Fruit fly (Drosophila melanogaster): ENCODE measurements around the gene CG5984.

The CG5984 gene

dm6 chr3R:27272233-27272632 is 24.4 kb upstream of the CG5984 start:
- no peak for TF ChIP-seq CTCF (optimal IDR thresholded peaks at IDR 0.05)
- no peak for TF ChIP-seq CG8478 (optimal IDR thresholded peaks at IDR 0.05)

DNA sequence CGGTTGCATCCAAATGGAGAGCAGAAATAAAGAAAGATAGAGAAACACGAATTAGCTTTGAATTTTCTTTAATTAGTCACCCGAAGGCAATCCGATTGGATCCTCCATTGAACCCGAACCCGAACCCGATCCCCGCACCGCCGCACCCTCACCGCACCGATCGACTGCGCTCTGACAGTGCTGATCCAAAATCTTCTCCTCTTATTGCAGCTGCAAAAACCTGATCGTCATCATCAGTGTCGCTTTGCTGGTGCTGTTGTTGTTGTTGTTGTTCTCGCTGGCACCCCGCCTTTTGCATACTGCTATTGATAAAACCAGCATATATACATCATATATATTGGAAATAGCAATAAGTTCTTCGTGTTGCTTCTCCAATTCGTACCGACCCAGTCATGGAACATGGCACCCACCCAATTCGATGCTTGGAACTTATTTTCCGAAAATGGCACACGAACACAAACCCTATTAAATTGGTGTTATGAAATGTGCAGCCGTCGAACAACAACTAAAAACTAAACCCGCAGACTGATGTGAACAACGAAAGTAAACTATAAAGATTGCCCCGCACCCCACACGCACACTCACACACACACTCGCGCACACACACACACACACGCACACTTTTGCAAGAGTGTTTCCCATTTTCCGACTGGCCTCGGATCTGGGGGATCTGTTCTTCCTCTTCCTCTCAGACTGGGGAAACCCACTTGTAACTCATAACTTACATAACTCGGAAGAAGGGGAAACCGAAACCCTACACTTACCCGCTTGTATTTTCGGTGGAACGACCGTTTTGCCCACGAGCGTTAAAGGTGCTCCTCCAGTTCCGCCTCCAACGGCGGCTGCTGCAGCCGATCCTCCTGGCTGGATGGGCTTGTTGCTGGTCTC is 22.8 kb upstream of the CG5984 start:
- TF ChIP-seq CTCF (optimal IDR thresholded peaks at IDR 0.05) (no peak), CG8478 (optimal IDR thresholded peaks at IDR 0.05) (no peak)

DNA sequence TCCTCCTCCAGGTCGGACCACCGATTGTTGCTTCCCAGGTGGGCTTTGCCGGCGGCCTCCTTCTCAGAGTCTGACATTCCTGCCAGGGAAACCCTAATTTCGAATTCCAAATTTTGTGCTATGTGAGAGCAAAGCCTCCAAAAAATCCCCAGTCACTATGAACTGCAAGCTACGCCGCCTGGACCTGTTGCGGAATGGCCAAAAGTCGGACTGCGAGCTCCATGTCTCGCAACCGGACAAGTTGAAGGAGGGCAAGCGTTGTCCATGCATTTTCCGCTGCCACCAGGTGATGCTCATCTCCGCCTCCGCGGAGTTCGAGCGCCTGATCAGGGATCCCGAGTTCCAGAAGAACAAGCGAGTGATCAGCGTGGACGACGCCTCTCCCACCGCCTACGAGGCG is 17.5 kb upstream of the CG5984 start, which contains the start of the genes CG14262 and CG14260:
Gene CG14262 (minus strand): TSS at position 101 of the 400 bp plus-strand sequence.
Gene CG14260 (plus strand): TSS at position 128 of the 400 bp plus-strand sequence.
- TF ChIP-seq CTCF (optimal IDR thresholded peaks at IDR 0.05) (no peak), CG8478 (optimal IDR thresholded peaks at IDR 0.05) (no peak)

dm6 chr3R:27263434-27264215 is 15.8 kb upstream of the CG5984 start, which contains the start of gene woc:
TSS of gene woc (minus strand) at chr3R:27264055.
- TF ChIP-seq CTCF (optimal IDR thresholded peaks at IDR 0.05), result peak; percentile 24 to 33
- TF ChIP-seq CG8478 (optimal IDR thresholded peaks at IDR 0.05), result no peak

DNA sequence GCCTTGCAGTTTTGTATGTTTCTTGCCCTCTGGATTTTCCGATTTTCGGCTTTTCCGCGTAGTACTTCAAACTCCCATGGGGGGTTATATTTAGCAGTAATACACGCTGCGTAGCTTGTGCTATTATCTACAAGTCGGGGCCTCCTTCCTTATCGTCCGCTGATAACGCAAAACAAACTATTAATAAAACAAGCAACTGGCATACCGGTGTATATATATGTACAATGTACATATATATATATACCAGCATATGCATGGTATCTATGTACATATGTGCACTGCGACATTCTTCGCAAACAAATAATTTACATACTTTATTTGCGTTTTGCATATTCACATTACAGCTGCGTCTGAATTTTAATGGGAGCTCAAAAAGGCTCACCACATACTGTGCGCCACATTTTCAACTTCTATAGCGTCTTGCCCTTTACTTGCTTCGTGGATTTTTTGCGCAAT is 6.2 kb upstream of the CG5984 start:
- TF ChIP-seq CG8478 (optimal IDR thresholded peaks at IDR 0.05) (no peak), CTCF (optimal IDR thresholded peaks at IDR 0.05) (no peak)

- TF ChIP-seq CG8478 (optimal IDR thresholded peaks at IDR 0.05), result no peak
- no peak for TF ChIP-seq CTCF (optimal IDR thresholded peaks at IDR 0.05)
These were observed 5.5 kb upstream of the CG5984 start, which contains the start of gene pll for dm6 chr3R:27253136-27253920. TSS of gene pll (minus strand) at chr3R:27253182.

dm6 chr3R:27250907-27251306 is 3.1 kb upstream of the CG5984 start, which contains the start of the genes TTLL6B and TfIIA-L:
TSS of gene TTLL6B (minus strand) at chr3R:27251007.
TSS of gene TfIIA-L (plus strand) at chr3R:27251112.
- no peak for TF ChIP-seq CG8478 (optimal IDR thresholded peaks at IDR 0.05)
- TF ChIP-seq CTCF (optimal IDR thresholded peaks at IDR 0.05), result no peak

DNA sequence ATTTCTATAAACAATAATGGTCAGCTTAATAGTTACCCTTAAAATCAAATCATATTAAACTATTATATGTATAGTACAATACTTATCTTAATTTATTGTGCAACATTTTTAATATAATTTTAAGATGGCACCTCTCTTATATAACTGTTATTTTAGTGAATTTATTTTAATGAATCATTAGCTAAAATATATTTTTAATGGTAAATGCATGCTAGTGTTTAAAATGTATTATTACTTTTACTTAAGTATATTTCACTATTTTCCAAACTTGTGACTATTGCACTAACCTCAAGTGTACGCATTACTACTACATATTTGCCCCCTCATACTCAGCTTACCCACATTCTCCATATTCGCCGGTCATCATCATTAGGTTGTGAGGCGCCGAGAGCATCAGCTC is 1.5 kb downstream of the CG5984 start:
- TF ChIP-seq CTCF (optimal IDR thresholded peaks at IDR 0.05) (no peak), CG8478 (optimal IDR thresholded peaks at IDR 0.05) (no peak)

DNA sequence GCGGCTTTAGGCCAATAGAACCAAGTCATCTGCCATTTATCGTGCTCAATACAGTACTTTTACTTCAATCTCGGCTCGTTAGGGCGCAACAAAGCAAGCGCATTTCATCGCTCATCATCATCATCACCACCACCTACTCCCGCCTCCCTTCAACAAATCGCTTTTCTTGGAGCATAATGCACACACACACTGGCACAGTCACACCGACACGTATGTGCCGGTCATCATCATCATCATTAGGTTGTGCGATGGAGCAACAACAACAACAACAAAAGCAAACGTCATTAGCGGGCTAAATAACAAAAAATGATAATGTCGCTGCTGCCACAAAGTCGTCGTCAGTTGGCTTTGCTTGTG is 2.4 kb downstream of the CG5984 start:
- no peak for TF ChIP-seq CG8478 (optimal IDR thresholded peaks at IDR 0.05)
- no peak for TF ChIP-seq CTCF (optimal IDR thresholded peaks at IDR 0.05)

dm6 chr3R:27244742-27245400 is 2.9 kb downstream of the CG5984 start, which contains the start of gene CG18766:
TSS of gene CG18766 (minus strand) at chr3R:27245249.
- TF ChIP-seq CG8478 (optimal IDR thresholded peaks at IDR 0.05), result peak; percentile 11
- TF ChIP-seq CTCF (optimal IDR thresholded peaks at IDR 0.05), result peak; percentile 53 to 65

- no peak for TF ChIP-seq CTCF (optimal IDR thresholded peaks at IDR 0.05)
These were observed 3.4 kb downstream of the CG5984 start for dm6 chr3R:27244412-27244741.

DNA sequence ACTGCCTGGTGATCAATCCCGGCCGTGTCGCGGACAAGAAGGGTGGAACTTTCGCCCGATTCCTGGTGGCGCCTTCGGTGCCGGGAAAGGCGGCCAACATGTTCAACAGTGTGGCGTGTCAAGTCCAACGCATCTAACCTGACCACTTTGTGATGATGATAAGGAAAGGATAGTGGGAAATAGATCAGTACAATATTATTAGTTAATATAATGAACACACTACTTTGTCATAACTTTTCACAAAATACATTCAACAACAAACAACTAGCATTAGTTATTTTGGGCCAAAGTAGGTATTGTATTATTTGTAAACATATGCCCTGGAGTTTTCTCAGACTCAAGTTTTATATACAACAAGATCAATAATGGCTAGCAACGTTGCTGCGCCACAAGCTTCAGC is 6.8 kb downstream of the CG5984 start, which contains the start of gene CG17991:
Gene CG17991 (plus strand): TSS at position 301 of the 400 bp plus-strand sequence.
- TF ChIP-seq CG8478 (optimal IDR thresholded peaks at IDR 0.05) (no peak), CTCF (optimal IDR thresholded peaks at IDR 0.05) (no peak)

- TF ChIP-seq CG8478 (optimal IDR thresholded peaks at IDR 0.05), result no peak
- TF ChIP-seq CTCF (optimal IDR thresholded peaks at IDR 0.05), result peak; percentile 19 to 31
These were observed 9.1 kb downstream of the CG5984 start, which contains the start of the genes CG31064 and PolA2 for dm6 chr3R:27238438-27239301. TSS of gene CG31064 (minus strand) at chr3R:27239085. TSS of gene PolA2 (plus strand) at chr3R:27239163.

Measured in S2 (cell line).